Worm (Caenorhabditis elegans) whole organism, young adult: ENCODE data around the gene F45B8.5.

Source experiments
- B0261.1 ChIP-seq: sonication (generic microtip); optimal IDR thresholded peaks from 2 replicates; lab custom pipeline; 2016; ENCODE audit warnings: mild to moderate bottlenecking, missing genetic modification characterization, moderate library complexity, missing compliant biosample characterization
- F49E8.2 ChIP-seq: sonication (generic microtip); optimal IDR thresholded peaks from 3 replicates; lab custom pipeline; 2017; ENCODE audit warnings: missing genetic modification characterization, mild to moderate bottlenecking, missing compliant biosample characterization, antibody characterized with exemption, moderate library complexity; ENCODE audit not compliant: insufficient read depth
- T07F8.4 ChIP-seq: sonication (generic microtip); optimal IDR thresholded peaks from 2 replicates; lab custom pipeline; 2016; ENCODE audit warnings: mild to moderate bottlenecking, missing genetic modification characterization, moderate library complexity, missing compliant biosample characterization
- Y56A3A.18 ChIP-seq: fragments of 200-800 bp; sonication (Bioruptor generic); IDR thresholded peaks from 2 replicates; pipeline ENCODE4 v1.3.6; 2022; ENCODE audit warnings: missing genetic modification reagents, missing genetic modification characterization, missing compliant biosample characterization
- ZK185.1 ChIP-seq: sonication (generic microtip); optimal IDR thresholded peaks from 2 replicates; lab custom pipeline; 2016; ENCODE audit warnings: mild to moderate bottlenecking, missing genetic modification characterization, missing compliant biosample characterization; ENCODE audit not compliant: poor library complexity, severe bottlenecking
- ama-1 ChIP-seq, 3 experiments: fragments of 150-350 bp in 1 of 3; sonication (generic microtip) in 2 of 3; optimal IDR thresholded peaks; 2 replicates each; lab custom pipeline; 2014 to 2018; ENCODE audit warnings: missing biosample characterization in 2 of 3, missing genetic modification characterization in 2 of 3, missing genetic modification reagents in 2 of 3
- dpl-1 ChIP-seq: fragments of 150-350 bp; optimal IDR thresholded peaks from 2 replicates; lab custom pipeline; 2014; ENCODE audit warnings: missing biosample characterization, missing genetic modification reagents, missing genetic modification characterization
- him-1 ChIP-seq: sonication (generic microtip); optimal IDR thresholded peaks from 2 replicates; lab custom pipeline; 2016; ENCODE audit warnings: missing genotype, missing genetic modification reagents, missing genetic modification characterization, missing compliant biosample characterization
- madf-3 ChIP-seq: fragments of 200-800 bp; sonication (Bioruptor generic); IDR thresholded peaks from 2 replicates; pipeline ENCODE4 v1.3.6; 2022; ENCODE audit warnings: missing genetic modification reagents, missing genetic modification characterization, missing compliant biosample characterization
- nhr-80 ChIP-seq: sonication (generic microtip); optimal IDR thresholded peaks from 2 replicates; lab custom pipeline; 2016; ENCODE audit warnings: missing genetic modification characterization, missing compliant biosample characterization

DNA sequence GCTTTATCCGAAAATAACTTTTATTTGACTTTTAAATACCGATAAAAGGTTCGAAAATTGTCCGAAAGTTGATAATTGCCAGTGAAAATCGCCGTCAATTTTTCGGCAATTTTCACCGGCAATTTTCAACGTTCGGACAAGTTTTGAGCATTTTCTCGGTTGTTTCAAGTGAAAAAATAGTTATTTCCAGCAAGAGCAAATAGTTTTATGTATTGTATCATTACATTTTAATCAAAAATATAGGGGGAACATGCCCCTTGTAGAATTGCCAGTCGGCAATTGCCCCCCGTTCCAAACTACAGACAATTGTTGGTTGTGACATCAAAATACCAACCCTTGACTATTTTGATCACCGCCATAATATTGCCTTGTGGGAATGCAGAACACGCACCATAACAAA lies 3.4 kb upstream of the F45B8.5 start, which contains the start of gene rgs-10:
- TF ChIP-seq Y56A3A.18 (GFP tag; lab: Robert Waterston, UW) (no peak), ZK185.1 (tag; lab: Kevin White, UChicago) (no peak), nhr-80 (no peak), ama-1 (optimal IDR thresholded peaks at IDR 0.05; lab: Kevin White, UChicago) (no peak), ama-1 (GFP tag; optimal IDR thresholded peaks at IDR 0.05; lab: Kevin White, UChicago) (no peak), T07F8.4 (tag; lab: Kevin White, UChicago) (no peak), dpl-1 (GFP tag; lab: Kevin White, UChicago) (no peak), B0261.1 (tag; lab: Kevin White, UChicago) (no peak), him-1 (tag; lab: Kevin White, UChicago) (no peak), madf-3 (no peak), F49E8.2 (tag; lab: Kevin White, UChicago) (no peak)
